Fruit fly (Drosophila melanogaster): ENCODE results near the gene salt.

salt gene

DNA sequence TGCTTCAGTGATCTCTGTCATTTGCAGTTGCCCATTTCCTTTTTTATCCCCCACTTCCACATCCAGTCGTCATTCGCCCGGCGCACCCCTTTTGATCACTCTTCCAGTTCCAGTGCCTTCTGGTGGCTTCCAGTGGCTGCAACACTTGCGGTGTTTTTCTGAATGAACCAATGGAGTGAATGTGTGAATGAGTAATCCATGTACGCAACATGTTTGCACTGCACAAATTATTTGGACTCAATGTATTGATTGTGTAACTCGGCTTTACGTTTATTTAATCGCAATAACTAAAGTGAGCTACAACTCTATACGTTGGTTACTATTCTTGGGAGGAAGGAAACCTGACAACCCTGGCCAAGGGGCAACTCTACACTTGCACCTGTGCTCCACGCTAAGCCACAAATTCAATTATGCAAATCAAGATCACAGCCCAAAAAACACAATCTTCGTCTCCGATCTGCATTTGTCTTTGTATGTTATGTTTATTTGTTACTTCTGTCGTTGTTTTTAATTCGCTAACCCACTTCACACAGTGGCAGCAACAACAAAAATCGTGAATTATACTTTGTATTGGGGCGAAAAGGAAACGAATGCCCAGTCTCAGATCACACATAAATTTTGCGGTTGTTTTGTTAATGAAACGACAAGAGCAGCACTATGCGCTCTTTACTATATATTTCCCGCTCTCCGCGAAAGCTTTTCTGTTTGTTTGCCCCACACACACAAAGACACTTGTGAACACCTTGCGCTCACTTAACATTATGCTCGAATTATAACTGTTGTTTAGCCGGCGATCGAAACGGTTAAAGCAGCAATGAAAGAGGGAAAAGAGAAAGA lies 39.4 kb downstream of the salt start (continued):
- TF ChIP-seq CG14965 (GFP tag; optimal IDR thresholded peaks at IDR 0.05; ENCODE audit: borderline replicate concordance), result no peak
- no peak for TF ChIP-seq Sox102F (GFP tag; optimal IDR thresholded peaks at IDR 0.05)
- TF ChIP-seq grn (GFP tag; optimal IDR thresholded peaks at IDR 0.05), result peak; percentile 34
- no peak for TF ChIP-seq CG17328 (GFP tag; IDR thresholded peaks at IDR 0.05)
- TF ChIP-seq chinmo (GFP tag; IDR thresholded peaks at IDR 0.05; ENCODE audit: partially characterized antibody), result 0 out of 4 replicates have a peak, but pooled peaks have one; percentile 54
- TF ChIP-seq sd (tag; optimal IDR thresholded peaks at IDR 0.05), result peak; percentile 7
- no peak for TF ChIP-seq D19B (GFP tag; optimal IDR thresholded peaks at IDR 0.05)
- no peak for TF ChIP-seq CG31224 (GFP tag; IDR thresholded peaks at IDR 0.05)
- TF ChIP-seq CG7556 (GFP tag; optimal IDR thresholded peaks at IDR 0.05), result no peak
- peak in 1 of 2 experiments; percentile 53 for TF ChIP-seq Pdp1 (GFP tag; optimal IDR thresholded peaks at IDR 0.05)
- TF ChIP-seq Usf (GFP tag; optimal IDR thresholded peaks at IDR 0.05), result no peak
- TF ChIP-seq Rfx (GFP tag; IDR thresholded peaks at IDR 0.05), result no peak
- no peak for TF ChIP-seq org-1 (GFP tag; optimal IDR thresholded peaks at IDR 0.05)
- no peak for TF ChIP-seq CG12071 (GFP tag; optimal IDR thresholded peaks at IDR 0.05)
- no peak for TF ChIP-seq sima (GFP tag; optimal IDR thresholded peaks at IDR 0.05)
- TF ChIP-seq Med (GFP tag), result peak; percentile 22
- no peak for TF ChIP-seq CHES-1-like (GFP tag; optimal IDR thresholded peaks at IDR 0.05)
- TF ChIP-seq CG31388 (GFP tag; optimal IDR thresholded peaks at IDR 0.05), result no peak
- no peak for TF ChIP-seq her (GFP tag; optimal IDR thresholded peaks at IDR 0.05)
- TF ChIP-seq Six4 (GFP tag; optimal IDR thresholded peaks at IDR 0.05), result no peak
- TF ChIP-seq CG8944 (GFP tag; optimal IDR thresholded peaks at IDR 0.05), result no peak
- no peak for TF ChIP-seq ham (GFP tag; IDR thresholded peaks at IDR 0.05)
- 0 out of 2 replicates have a peak, but pooled peaks have one; percentile 18 for TF ChIP-seq vvl (GFP tag; IDR thresholded peaks at IDR 0.05)
- 0 out of 2 replicates have a peak, but pooled peaks have one; percentile 20 for TF ChIP-seq crol (GFP tag; IDR thresholded peaks at IDR 0.05)
- no peak for TF ChIP-seq Oli (tag; optimal IDR thresholded peaks at IDR 0.05)
- TF ChIP-seq nom (GFP tag; optimal IDR thresholded peaks at IDR 0.05), result peak; percentile 29
- TF ChIP-seq slbo (GFP tag; IDR thresholded peaks at IDR 0.05), result no peak

dm6 chr3R:31713306-31714123 lies 41.0 kb downstream of the salt start, which contains the start of gene ttk:
Gene ttk (plus strand): TSS chr3R:31713867.
- TF ChIP-seq sug (tag; optimal IDR thresholded peaks at IDR 0.05) (no peak), Poxn (GFP tag; IDR thresholded peaks at IDR 0.05) (no peak), CG4820 (GFP tag; optimal IDR thresholded peaks at IDR 0.05) (no peak), pros (GFP tag; optimal IDR thresholded peaks at IDR 0.05) (peak; percentile 71), Trl (optimal IDR thresholded peaks at IDR 0.05) (peak; percentile 95 to 97), Trl (GFP tag; optimal IDR thresholded peaks at IDR 0.05) (peak; percentile 41), fd64A (GFP tag; optimal IDR thresholded peaks at IDR 0.05) (peak; percentile 13), HLHmδ (GFP tag; optimal IDR thresholded peaks at IDR 0.05) (peak; percentile 9), Adf1 (GFP tag; IDR thresholded peaks at IDR 0.05) (peak; percentile 78), h (optimal IDR thresholded peaks at IDR 0.05) (no peak), chn (GFP tag; optimal IDR thresholded peaks at IDR 0.05) (peak; percentile 58), dimm (GFP tag; IDR thresholded peaks at IDR 0.05) (no peak), Meics (GFP tag; optimal IDR thresholded peaks at IDR 0.05) (no peak), gfzf (GFP tag; optimal IDR thresholded peaks at IDR 0.05) (no peak), CG2889 (GFP tag; IDR thresholded peaks at IDR 0.05) (no peak), ara (GFP tag; IDR thresholded peaks at IDR 0.05) (peak; percentile 13; the same call in 1 of the 2 replicates), stc (GFP tag; IDR thresholded peaks at IDR 0.05) (no peak), CG34224 (GFP tag; IDR thresholded peaks at IDR 0.05; ENCODE audit: partially characterized antibody) (peak; percentile 46; the same call in 1 of the 3 replicates), Pdp1 (GFP tag; optimal IDR thresholded peaks at IDR 0.05) (peak in 1 of 2 experiments; percentile 91), sd (tag; optimal IDR thresholded peaks at IDR 0.05) (peak; percentile 81), slbo (GFP tag; IDR thresholded peaks at IDR 0.05) (no peak), zen2 (GFP tag; IDR thresholded peaks at IDR 0.05; ENCODE audit: partially characterized antibody) (peak; percentile 72), chm (GFP tag; IDR thresholded peaks at IDR 0.05) (0 out of 2 replicates have a peak, but pooled peaks have one; percentile 50), CG33557 (GFP tag; optimal IDR thresholded peaks at IDR 0.05) (no peak)

Measured in whole organism, embryonic.